Fruit fly (Drosophila melanogaster) whole organism, embryonic: ENCODE data around the gene CG14646.
A peak's percentile ranks its signal among the peaks of the same experiment; 100 is the strongest.

Source experiments
- B-H2 ChIP-seq: fragments of 200-800 bp; sonication (Bioruptor generic); optimal IDR thresholded peaks from 2 replicates; lab custom pipeline; 2018; ENCODE audit warnings: missing biosample characterization, mild to moderate bottlenecking, missing genetic modification characterization
- CG11085 ChIP-seq: fragments of 200-800 bp; sonication (Bioruptor generic); IDR thresholded peaks from 2 replicates; pipeline ENCODE4 v1.3.6; 2022; ENCODE audit warnings: missing biosample characterization, missing genetic modification characterization
- CG11093 ChIP-seq: fragments of 200-800 bp; sonication (Bioruptor generic); IDR thresholded peaks from 3 replicates; pipeline ENCODE4 v1.3.6; 2022; ENCODE audit warnings: missing biosample characterization, missing genetic modification characterization
- CG13287 ChIP-seq: fragments of 200-800 bp; sonication (Bioruptor generic); IDR thresholded peaks from 2 replicates; pipeline ENCODE4 v1.3.6; 2022; ENCODE audit warnings: missing biosample characterization, missing genetic modification characterization; ENCODE audit not compliant: partially characterized antibody
- CG14014 ChIP-seq: fragments of 200-800 bp; sonication (Bioruptor generic); IDR thresholded peaks from 2 replicates; pipeline ENCODE4 v1.3.6; 2022; ENCODE audit warnings: missing biosample characterization, missing genetic modification characterization
- CG2202 ChIP-seq: fragments of 200-800 bp; sonication (Bioruptor generic); optimal IDR thresholded peaks from 2 replicates; lab custom pipeline; 2018; ENCODE audit warnings: missing biosample characterization, mild to moderate bottlenecking, missing genetic modification characterization
- CG3281 ChIP-seq: fragments of 200-800 bp; sonication (Bioruptor generic); optimal IDR thresholded peaks from 3 replicates; lab custom pipeline; 2017; ENCODE audit warnings: missing biosample characterization, mild to moderate bottlenecking, missing genetic modification characterization
- CG33557 ChIP-seq: fragments of 200-800 bp; sonication (Bioruptor generic); optimal IDR thresholded peaks from 2 replicates; lab custom pipeline; 2019; ENCODE audit warnings: missing biosample characterization, mild to moderate bottlenecking, missing genetic modification characterization, moderate library complexity
- CG3726 ChIP-seq: fragments of 200-800 bp; sonication (Bioruptor generic); IDR thresholded peaks from 3 replicates; pipeline ENCODE4, ENCODE4 v1.3.6; 2022; ENCODE audit warnings: missing biosample characterization, missing genetic modification characterization
- CG43689 ChIP-seq: fragments of 200-800 bp; sonication (Bioruptor generic); IDR thresholded peaks from 2 replicates; pipeline ENCODE4 v1.3.6; 2022; ENCODE audit warnings: missing biosample characterization, missing genetic modification characterization
- CG6254 ChIP-seq: fragments of 200-800 bp; sonication (Bioruptor generic); optimal IDR thresholded peaks from 3 replicates; lab custom pipeline; 2017; ENCODE audit warnings: mild to moderate bottlenecking, missing biosample characterization, missing genetic modification reagents, missing genetic modification characterization
- CG6683 ChIP-seq: fragments of 200-800 bp; sonication (Bioruptor generic); optimal IDR thresholded peaks from 2 replicates; lab custom pipeline; 2017; ENCODE audit warnings: missing biosample characterization, mild to moderate bottlenecking, missing genetic modification characterization, missing genetic modification reagents
- CG7556 ChIP-seq: fragments of 200-800 bp; sonication (Bioruptor generic); optimal IDR thresholded peaks from 2 replicates; lab custom pipeline; 2017; ENCODE audit warnings: missing biosample characterization, mild to moderate bottlenecking, missing genetic modification characterization
- CG8281 ChIP-seq: fragments of 200-800 bp; sonication (Bioruptor generic); optimal IDR thresholded peaks from 2 replicates; lab custom pipeline; 2018; ENCODE audit warnings: missing biosample characterization, mild to moderate bottlenecking, missing genetic modification characterization, moderate library complexity
- CG8924 ChIP-seq: fragments of 200-800 bp; optimal IDR thresholded peaks from 3 replicates; lab custom pipeline; 2019; ENCODE audit warnings: missing biosample characterization, mild to moderate bottlenecking, missing genetic modification characterization, moderate library complexity
- D19A ChIP-seq: fragments of 200-800 bp; optimal IDR thresholded peaks from 3 replicates; lab custom pipeline; 2019; ENCODE audit warnings: missing biosample characterization, mild to moderate bottlenecking, missing genetic modification characterization, moderate library complexity
- D19B ChIP-seq: fragments of 200-800 bp; sonication (Bioruptor generic); optimal IDR thresholded peaks from 2 replicates; lab custom pipeline; 2017; ENCODE audit warnings: missing biosample characterization, mild to moderate bottlenecking, missing genetic modification characterization
- E2f2 ChIP-seq: fragments of 200-800 bp; sonication (Bioruptor generic); IDR thresholded peaks from 2 replicates; pipeline ENCODE4 v1.3.6; 2022; ENCODE audit warnings: missing biosample characterization, missing genetic modification characterization
- Elba2 ChIP-seq: fragments of 200-800 bp; sonication (Bioruptor generic); optimal IDR thresholded peaks from 3 replicates; lab custom pipeline; 2016; ENCODE audit warnings: missing biosample characterization, missing genetic modification characterization
- GATAe ChIP-seq: fragments of 200-800 bp; sonication (Bioruptor generic); conservative IDR thresholded peaks from 2 replicates; pipeline ENCODE4 v1.3.6; 2022; ENCODE audit warnings: missing biosample characterization, missing genetic modification characterization
- Gsc ChIP-seq: fragments of 200-800 bp; sonication (Bioruptor generic); IDR thresholded peaks from 2 replicates; pipeline ENCODE4 v1.3.6; 2022; ENCODE audit warnings: missing biosample characterization, missing genetic modification characterization
- HLH3B ChIP-seq: fragments of 200-800 bp; sonication (Bioruptor generic); IDR thresholded peaks from 2 replicates; pipeline ENCODE4 v1.3.6; 2022; ENCODE audit warnings: missing biosample characterization, missing genetic modification characterization
- HLH4C ChIP-seq: fragments of 200-800 bp; sonication (Bioruptor generic); IDR thresholded peaks from 3 replicates; pipeline ENCODE4 v1.3.6; 2022; ENCODE audit warnings: missing biosample characterization, missing genetic modification characterization; ENCODE audit not compliant: partially characterized antibody
- Hand ChIP-seq: fragments of 200-800 bp; sonication (Bioruptor generic); optimal IDR thresholded peaks from 2 replicates; lab custom pipeline; 2017; ENCODE audit warnings: mild to moderate bottlenecking, missing biosample characterization, missing genetic modification reagents, missing genetic modification characterization
- Hr39 ChIP-seq: fragments of >200 bp; optimal IDR thresholded peaks from 2 replicates; lab custom pipeline; 2017
- Rfx ChIP-seq: fragments of 200-800 bp; sonication (Bioruptor generic); IDR thresholded peaks from 2 replicates; pipeline ENCODE4 v1.3.6; 2022; ENCODE audit warnings: missing biosample characterization, missing genetic modification characterization
- bowl ChIP-seq: fragments of 200-800 bp; sonication (Bioruptor generic); IDR thresholded peaks from 2 replicates; pipeline ENCODE4 v1.3.6; 2022; ENCODE audit warnings: missing biosample characterization, missing genetic modification characterization
- chinmo ChIP-seq: fragments of 200-800 bp; sonication (Bioruptor generic); IDR thresholded peaks from 4 replicates; pipeline ENCODE4 v1.3.6; 2022; ENCODE audit warnings: missing biosample characterization, missing genetic modification characterization; ENCODE audit not compliant: partially characterized antibody
- ewg ChIP-seq: fragments of 200-800 bp; sonication (Bioruptor generic); optimal IDR thresholded peaks from 3 replicates; lab custom pipeline; 2017; ENCODE audit warnings: mild to moderate bottlenecking, missing biosample characterization, missing genetic modification reagents, missing genetic modification characterization
- fd96Cb ChIP-seq: fragments of 200-800 bp; sonication (Bioruptor generic); optimal IDR thresholded peaks from 2 replicates; lab custom pipeline; 2018; ENCODE audit warnings: missing biosample characterization, mild to moderate bottlenecking, missing genetic modification characterization, moderate library complexity
- ftz-f1 ChIP-seq: fragments of 200-800 bp; sonication (Bioruptor generic); optimal IDR thresholded peaks from 2 replicates; lab custom pipeline; 2016; ENCODE audit warnings: missing biosample characterization, missing genetic modification characterization
- fu2 ChIP-seq: fragments of 200-800 bp; sonication (Bioruptor generic); optimal IDR thresholded peaks from 2 replicates; lab custom pipeline; 2016; ENCODE audit warnings: missing biosample characterization, missing genetic modification characterization
- gfzf ChIP-seq: fragments of 200-800 bp; sonication (Bioruptor generic); optimal IDR thresholded peaks from 2 replicates; lab custom pipeline; 2016; ENCODE audit warnings: missing biosample characterization, mild to moderate bottlenecking, missing genetic modification characterization, moderate library complexity
- gro ChIP-seq: fragments of 200-800 bp; sonication (Bioruptor generic); optimal IDR thresholded peaks from 2 replicates; lab custom pipeline; 2016; ENCODE audit warnings: missing biosample characterization, missing genetic modification characterization
- ham ChIP-seq: fragments of 200-800 bp; sonication (Bioruptor generic); IDR thresholded peaks from 2 replicates; pipeline ENCODE4 v1.3.6; 2022; ENCODE audit warnings: missing biosample characterization, missing genetic modification characterization
- ken ChIP-seq: fragments of 200-800 bp; sonication (Bioruptor generic); IDR thresholded peaks from 3 replicates; pipeline ENCODE4 v1.3.6; 2022; ENCODE audit warnings: missing biosample characterization, missing genetic modification characterization
- lmd ChIP-seq: fragments of 200-800 bp; sonication (Bioruptor generic); IDR thresholded peaks from 2 replicates; pipeline ENCODE4 v1.3.6; 2022; ENCODE audit warnings: missing biosample characterization, missing genetic modification characterization
- lov ChIP-seq, 2 experiments: fragments of 200-800 bp in 1 of 2; fragments of >200 bp in 1 of 2; sonication (Bioruptor generic) in 1 of 2; IDR thresholded peaks in 1 of 2; optimal IDR thresholded peaks in 1 of 2; 2 replicates in 1 of 2; 3 replicates in 1 of 2; pipeline versions ENCODE4 v1.3.6 to Lab custom; 2017 to 2022; ENCODE audit warnings: missing biosample characterization in 1 of 2, missing genetic modification characterization in 1 of 2
- mam ChIP-seq: fragments of 200-800 bp; sonication (Bioruptor generic); optimal IDR thresholded peaks from 3 replicates; lab custom pipeline; 2016; ENCODE audit warnings: missing biosample characterization, missing genetic modification characterization
- nau ChIP-seq: fragments of 200-800 bp; sonication (Bioruptor generic); optimal IDR thresholded peaks from 3 replicates; lab custom pipeline; 2017; ENCODE audit warnings: missing biosample characterization, mild to moderate bottlenecking, missing genetic modification characterization, missing genetic modification reagents
- nerfin-1 ChIP-seq: fragments of 200-800 bp; sonication (Bioruptor generic); optimal IDR thresholded peaks from 3 replicates; lab custom pipeline; 2019; ENCODE audit warnings: missing biosample characterization, mild to moderate bottlenecking, missing genetic modification characterization, moderate library complexity
- nmo ChIP-seq: fragments of 200-800 bp; sonication (Bioruptor generic); optimal IDR thresholded peaks from 2 replicates; lab custom pipeline; 2018; ENCODE audit warnings: missing biosample characterization, mild to moderate bottlenecking, missing genetic modification characterization, moderate library complexity
- onecut ChIP-seq: fragments of 200-800 bp; sonication (Bioruptor generic); IDR thresholded peaks from 2 replicates; pipeline ENCODE4 v1.3.6; 2022; ENCODE audit warnings: missing biosample characterization, missing genetic modification characterization
- otp ChIP-seq: fragments of 200-800 bp; sonication (Bioruptor generic); IDR thresholded peaks from 3 replicates; pipeline ENCODE4, ENCODE4 v1.3.6; 2022; ENCODE audit warnings: missing biosample characterization, missing genetic modification characterization
- pzg ChIP-seq: fragments of 200-800 bp; sonication (Bioruptor generic); optimal IDR thresholded peaks from 3 replicates; lab custom pipeline; 2018; ENCODE audit warnings: missing biosample characterization, mild to moderate bottlenecking, missing genetic modification characterization, moderate library complexity
- sisA ChIP-seq: fragments of 200-800 bp; sonication (Bioruptor generic); IDR thresholded peaks from 2 replicates; pipeline ENCODE4 v1.3.6; 2022; ENCODE audit warnings: missing biosample characterization, missing genetic modification characterization
- zf30C ChIP-seq: fragments of 200-800 bp; sonication (Bioruptor generic); optimal IDR thresholded peaks from 3 replicates; lab custom pipeline; 2018; ENCODE audit warnings: missing biosample characterization, mild to moderate bottlenecking, missing genetic modification characterization

Gene CG14646

dm6 chr3R:4378363-4379354 lies 11.5 kb upstream of the CG14646 start, which contains the start of gene Sfxn1-3 (continued):
- TF ChIP-seq lov (optimal IDR thresholded peaks at IDR 0.05; lab: Kevin White, UChicago) (no peak), lov (GFP tag; IDR thresholded peaks at IDR 0.05; lab: Robert Waterston, UW) (0 out of 3 replicates have a peak, but pooled peaks have one; percentile 45), onecut (GFP tag; lab: Robert Waterston, UW) (peak; percentile 47), CG3726 (GFP tag; lab: Robert Waterston, UW) (no peak), D19A (tag; lab: Kevin White, UChicago) (peak; percentile 24), nmo (GFP tag; lab: Kevin White, UChicago) (peak; percentile 18), CG6254 (GFP tag; lab: Kevin White, UChicago) (no peak), chinmo (GFP tag; lab: Robert Waterston, UW) (0 out of 4 replicates have a peak, but pooled peaks have one; percentile 53), mam (GFP tag; lab: Kevin White, UChicago) (peak; percentile 30), gfzf (GFP tag; lab: Kevin White, UChicago) (no peak), CG6683 (GFP tag; lab: Kevin White, UChicago) (no peak), lmd (peak; percentile 51; the same call in 1 of the 2 replicates), fu2 (no peak), ken (GFP tag; lab: Robert Waterston, UW) (no peak), CG2202 (tag; lab: Kevin White, UChicago) (no peak), GATAe (GFP tag; lab: Robert Waterston, UW) (no peak), Gsc (GFP tag; lab: Robert Waterston, UW) (no peak), Hr39 (no peak), zf30C (GFP tag; lab: Kevin White, UChicago) (no peak), CG8924 (tag; lab: Kevin White, UChicago) (peak; percentile 24), ftz-f1 (peak; percentile 4), HLH3B (GFP tag; lab: Robert Waterston, UW) (0 out of 2 replicates have a peak, but pooled peaks have one; percentile 8), CG13287 (GFP tag; lab: Robert Waterston, UW) (peak; percentile 58), Elba2 (GFP tag; lab: Kevin White, UChicago) (no peak), CG33557 (GFP tag; lab: Kevin White, UChicago) (no peak), CG14014 (GFP tag; lab: Robert Waterston, UW) (peak; percentile 56; the same call in 1 of the 2 replicates), CG11085 (no peak; the same call in 1 of the 2 replicates), CG3281 (GFP tag; lab: Kevin White, UChicago) (peak; percentile 35), D19B (GFP tag; lab: Kevin White, UChicago) (peak; percentile 96), sisA (GFP tag; lab: Robert Waterston, UW) (no peak; the same call in 1 of the 2 replicates), pzg (GFP tag; lab: Kevin White, UChicago) (peak; percentile 49), ewg (GFP tag; lab: Kevin White, UChicago) (peak; percentile 91), HLH4C (GFP tag; lab: Robert Waterston, UW) (0 out of 3 replicates have a peak, but pooled peaks have one; percentile 41), CG7556 (GFP tag; lab: Kevin White, UChicago) (peak; percentile 19), gro (GFP tag; lab: Kevin White, UChicago) (peak; percentile 79), CG8281 (tag; lab: Kevin White, UChicago) (no peak), ham (GFP tag; lab: Robert Waterston, UW) (no peak), E2f2 (peak; percentile 25; the same call in 1 of the 2 replicates), bowl (GFP tag; lab: Robert Waterston, UW) (peak; percentile 28; the same call in 1 of the 2 replicates), B-H2 (GFP tag; lab: Kevin White, UChicago) (peak; percentile 64), Rfx (GFP tag; lab: Robert Waterston, UW) (peak; percentile 68), CG43689 (GFP tag; lab: Robert Waterston, UW) (no peak), nau (GFP tag; lab: Kevin White, UChicago) (peak; percentile 68), fd96Cb (tag; lab: Kevin White, UChicago) (no peak), otp (GFP tag; lab: Robert Waterston, UW) (no peak; the same call in 1 of the 3 replicates), CG11093 (GFP tag; lab: Robert Waterston, UW) (no peak), Hand (peak; percentile 63), nerfin-1 (tag; lab: Kevin White, UChicago) (no peak)
